Worm (Caenorhabditis elegans) whole organism, L2 larva: Measurements from ENCODE around the gene mtm-5.

Source experiments
- alr-1 ChIP-seq: fragments of 150-350 bp; optimal IDR thresholded peaks from 2 replicates; lab custom pipeline; 2014; ENCODE audit warnings: missing biosample characterization, missing genetic modification characterization
- ceh-82 ChIP-seq: fragments of 150-350 bp; optimal IDR thresholded peaks from 2 replicates; lab custom pipeline; 2014; ENCODE audit warnings: missing biosample characterization, missing genetic modification characterization
- dmd-4 ChIP-seq: sonication (generic microtip); optimal IDR thresholded peaks from 2 replicates; lab custom pipeline; 2017; ENCODE audit warnings: missing biosample characterization, missing genetic modification characterization
- lin-13 ChIP-seq: fragments of 150-350 bp; optimal IDR thresholded peaks from 2 replicates; lab custom pipeline; 2014; ENCODE audit warnings: missing biosample characterization, missing genetic modification reagents, missing genetic modification characterization
- lin-39 ChIP-seq: fragments of 150-350 bp; optimal IDR thresholded peaks from 2 replicates; lab custom pipeline; 2014; ENCODE audit warnings: missing biosample characterization, missing genetic modification reagents, missing genetic modification characterization
- mab-5 ChIP-seq: fragments of 150-350 bp; optimal IDR thresholded peaks from 2 replicates; lab custom pipeline; 2014; ENCODE audit warnings: missing biosample characterization, missing genetic modification characterization
- nhr-10 ChIP-seq: sonication (generic microtip); optimal IDR thresholded peaks from 2 replicates; lab custom pipeline; 2017; ENCODE audit warnings: missing biosample characterization, missing genetic modification characterization
- nhr-23 ChIP-seq: fragments of 150-350 bp; optimal IDR thresholded peaks from 2 replicates; lab custom pipeline; 2014; ENCODE audit warnings: missing biosample characterization, missing genetic modification reagents, missing genetic modification characterization
- nhr-237 ChIP-seq: fragments of 150-350 bp; optimal IDR thresholded peaks from 2 replicates; lab custom pipeline; 2014; ENCODE audit warnings: missing biosample characterization, missing genetic modification characterization
- skn-1 ChIP-seq: sonication (generic microtip); optimal IDR thresholded peaks from 2 replicates; lab custom pipeline; 2017; ENCODE audit warnings: missing biosample characterization, missing genetic modification characterization
- unc-62 ChIP-seq: fragments of 150-350 bp; optimal IDR thresholded peaks from 2 replicates; lab custom pipeline; 2014; ENCODE audit warnings: missing biosample characterization, missing genetic modification reagents, missing genetic modification characterization

DNA sequence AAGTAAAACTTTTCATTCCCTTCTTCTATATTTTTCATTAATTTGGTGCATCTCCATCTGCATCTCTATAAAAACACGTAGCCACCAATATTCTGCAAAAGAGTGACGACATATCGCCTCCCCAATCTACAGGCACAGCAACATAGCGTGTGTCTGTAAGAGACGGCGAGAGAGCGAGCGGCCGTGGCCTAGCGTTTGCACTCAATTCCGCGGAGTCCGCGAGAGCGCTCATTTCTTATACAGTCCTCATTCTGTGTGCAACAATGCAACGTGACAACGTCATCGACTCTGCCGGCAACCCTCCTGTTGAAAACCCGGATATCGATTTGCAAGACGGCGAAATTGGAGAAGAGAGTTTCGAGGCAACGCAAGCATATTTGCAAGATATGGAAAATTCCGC, 37.6 kb downstream of the mtm-5 start, which contains the start of gene H28G03.2:
- TF ChIP-seq alr-1 (tag; lab: Kevin White, UChicago) (no peak), ceh-82 (tag; lab: Kevin White, UChicago) (no peak), unc-62 (GFP tag; lab: Kevin White, UChicago) (no peak), nhr-10 (tag; lab: Kevin White, UChicago) (no peak), dmd-4 (tag; lab: Kevin White, UChicago) (no peak), lin-39 (no peak), lin-13 (no peak), nhr-237 (tag; lab: Kevin White, UChicago) (no peak), mab-5 (tag; lab: Kevin White, UChicago) (no peak), nhr-23 (tag; lab: Kevin White, UChicago) (no peak), skn-1 (tag; lab: Kevin White, UChicago) (no peak)
